Fruit fly (Drosophila melanogaster): ENCODE measurements around the gene CG9356.

Gene CG9356

DNA sequence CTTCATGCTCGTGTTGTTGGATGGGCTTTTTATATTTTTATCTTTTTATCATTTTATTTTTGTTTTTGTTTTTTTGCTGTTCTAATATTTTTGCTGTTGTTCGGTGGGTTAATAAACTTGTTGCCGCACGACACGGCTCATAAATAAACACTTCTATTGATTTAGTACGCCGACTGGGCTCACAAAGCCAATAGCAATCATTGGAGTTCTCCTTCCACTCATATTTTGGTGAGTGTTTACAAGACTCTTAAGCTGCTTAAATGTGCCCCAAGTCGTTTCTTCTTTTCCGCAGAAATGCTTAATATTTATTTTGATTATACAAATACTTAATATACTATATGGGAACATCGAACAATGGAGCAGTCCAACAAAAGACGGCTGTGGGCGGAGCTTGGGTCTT, 13.9 kb downstream of the CG9356 start:
- TF ChIP-seq ind (GFP tag; optimal IDR thresholded peaks at IDR 0.05) = no peak
- peak; percentile 34 for TF ChIP-seq CG13894 (tag; optimal IDR thresholded peaks at IDR 0.05)
- peak; percentile 41 for TF ChIP-seq Nf-YC (tag; optimal IDR thresholded peaks at IDR 0.05)
- TF ChIP-seq CG2712 (tag; optimal IDR thresholded peaks at IDR 0.05) = peak; percentile 2
- peak; percentile 43 for TF ChIP-seq HHEX (GFP tag; optimal IDR thresholded peaks at IDR 0.05)
- TF ChIP-seq CG1233 (GFP tag; optimal IDR thresholded peaks at IDR 0.05) = peak; percentile 32
- peak; percentile 51 for TF ChIP-seq CG33557 (GFP tag; optimal IDR thresholded peaks at IDR 0.05)
- TF ChIP-seq CG1024 (GFP tag; IDR thresholded peaks at IDR 0.05) = no peak
- TF ChIP-seq exex (tag; optimal IDR thresholded peaks at IDR 0.05) = peak; percentile 24
- TF ChIP-seq CG2889 (GFP tag; IDR thresholded peaks at IDR 0.05) = no peak
- peak; percentile 4 for TF ChIP-seq Asciz (GFP tag; optimal IDR thresholded peaks at IDR 0.05)
- no peak for TF ChIP-seq CG33213 (GFP tag; optimal IDR thresholded peaks at IDR 0.05)
- TF ChIP-seq CG13296 (GFP tag; optimal IDR thresholded peaks at IDR 0.05) = peak; percentile 18
- no peak for TF ChIP-seq Sin3A (optimal IDR thresholded peaks at IDR 0.05)
- TF ChIP-seq CG1832 (GFP tag; optimal IDR thresholded peaks at IDR 0.05) = no peak
- TF ChIP-seq CG12071 (GFP tag; optimal IDR thresholded peaks at IDR 0.05) = no peak
- no peak for TF ChIP-seq pfk (GFP tag; optimal IDR thresholded peaks at IDR 0.05)
- TF ChIP-seq Xrp1 (GFP tag; IDR thresholded peaks at IDR 0.05) = peak; percentile 31; the same call in 1 of the 2 replicates
- no peak for TF ChIP-seq Dek (tag; optimal IDR thresholded peaks at IDR 0.05)
- TF ChIP-seq dmrt11E (tag; optimal IDR thresholded peaks at IDR 0.05) = peak; percentile 39
- TF ChIP-seq CG10431 (GFP tag; optimal IDR thresholded peaks at IDR 0.05) = peak; percentile 22
- no peak for TF ChIP-seq MESR4 (GFP tag; optimal IDR thresholded peaks at IDR 0.05)
- TF ChIP-seq CG16813 (GFP tag; IDR thresholded peaks at IDR 0.05; ENCODE audit: partially characterized antibody) = no peak
- TF ChIP-seq CG2875 (GFP tag; optimal IDR thresholded peaks at IDR 0.05) = peak; percentile 25
- TF ChIP-seq CG3163 (GFP tag; optimal IDR thresholded peaks at IDR 0.05) = no peak
- TF ChIP-seq CG10979 (tag; optimal IDR thresholded peaks at IDR 0.05) = no peak
- peak; percentile 41 for TF ChIP-seq CG15696 (tag; optimal IDR thresholded peaks at IDR 0.05)
- no peak for TF ChIP-seq gcm2 (GFP tag; optimal IDR thresholded peaks at IDR 0.05)
- no peak for TF ChIP-seq phol (tag; optimal IDR thresholded peaks at IDR 0.05)
- TF ChIP-seq lab (GFP tag; optimal IDR thresholded peaks at IDR 0.05) = peak; percentile 36
- TF ChIP-seq E2f2 (GFP tag; IDR thresholded peaks at IDR 0.05) = 0 out of 2 replicates have a peak, but pooled peaks have one; percentile 9
- no peak for TF ChIP-seq salm (tag; optimal IDR thresholded peaks at IDR 0.05)
- no peak for TF ChIP-seq YL-1 (GFP tag; optimal IDR thresholded peaks at IDR 0.05)
- TF ChIP-seq CG13287 (GFP tag; IDR thresholded peaks at IDR 0.05; ENCODE audit: partially characterized antibody) = no peak
- TF ChIP-seq CG11504 (tag; optimal IDR thresholded peaks at IDR 0.05) = peak; percentile 6
- TF ChIP-seq CG8924 (tag; optimal IDR thresholded peaks at IDR 0.05) = no peak
- peak; percentile 9 for TF ChIP-seq gem (tag; optimal IDR thresholded peaks at IDR 0.05)
- peak; percentile 34 for TF ChIP-seq gsb-n (tag; optimal IDR thresholded peaks at IDR 0.05)
- TF ChIP-seq corto (GFP tag; optimal IDR thresholded peaks at IDR 0.05) = no peak
- no peak for TF ChIP-seq NK7.1 (GFP tag; optimal IDR thresholded peaks at IDR 0.05)
- no peak for TF ChIP-seq lola (GFP tag; optimal IDR thresholded peaks at IDR 0.05)
- TF ChIP-seq CG9932 (GFP tag; IDR thresholded peaks at IDR 0.05) = no peak
- no peak for TF ChIP-seq nom (GFP tag; optimal IDR thresholded peaks at IDR 0.05)
- peak; percentile 17 for TF ChIP-seq CG4707 (GFP tag; optimal IDR thresholded peaks at IDR 0.05)
- TF ChIP-seq Atf-2 (GFP tag; optimal IDR thresholded peaks at IDR 0.05) = no peak
- TF ChIP-seq CG15073 (GFP tag; optimal IDR thresholded peaks at IDR 0.05) = no peak
- no peak for TF ChIP-seq fru (optimal IDR thresholded peaks at IDR 0.05)
- peak; percentile 34 for TF ChIP-seq CG10543 (GFP tag; optimal IDR thresholded peaks at IDR 0.05)
- peak; percentile 40 for TF ChIP-seq CG3281 (GFP tag; optimal IDR thresholded peaks at IDR 0.05)
- TF ChIP-seq ATbp (GFP tag; optimal IDR thresholded peaks at IDR 0.05) = peak; percentile 50

Data from whole organism, embryonic.